Worm (Caenorhabditis elegans) whole organism, L4 larva: ENCODE measurements around the gene M03C11.1.

Experiments used
- D1046.2 ChIP-seq: fragments of 200-800 bp; sonication (Bioruptor generic); IDR thresholded peaks from 2 replicates; pipeline ENCODE4 v1.3.6; 2022; ENCODE audit warnings: missing genetic modification characterization, missing compliant biosample characterization
- F49E8.2 ChIP-seq: sonication (generic microtip); optimal IDR thresholded peaks from 2 replicates; lab custom pipeline; 2016; ENCODE audit warnings: missing compliant biosample characterization, mild to moderate bottlenecking, missing genetic modification characterization, borderline replicate concordance
- T20F7.1 ChIP-seq: fragments of 200-800 bp; sonication (Bioruptor generic); optimal IDR thresholded peaks from 2 replicates; lab custom pipeline; 2018; ENCODE audit warnings: mild to moderate bottlenecking, missing genetic modification characterization, missing compliant biosample characterization
- Y48G9A.11 ChIP-seq: fragments of 200-800 bp; sonication (Bioruptor generic); IDR thresholded peaks from 2 replicates; pipeline ENCODE4 v1.3.6; 2022; ENCODE audit warnings: missing genetic modification reagents, missing genetic modification characterization, missing compliant biosample characterization
- Y5F2A.4 ChIP-seq: fragments of 200-800 bp; sonication (Bioruptor generic); optimal IDR thresholded peaks from 2 replicates; lab custom pipeline; 2018; ENCODE audit warnings: mild to moderate bottlenecking, missing genetic modification characterization, missing compliant biosample characterization
- ZK337.2 ChIP-seq: fragments of 200-800 bp; sonication (Bioruptor generic); IDR thresholded peaks from 2 replicates; pipeline ENCODE4 v1.3.6; 2022; ENCODE audit warnings: missing genetic modification reagents, missing genetic modification characterization, missing compliant biosample characterization
- aha-1 ChIP-seq: fragments of 150-350 bp; peaks from one replicate; lab custom pipeline; 2014; ENCODE audit warnings: missing biosample characterization, missing genetic modification characterization
- attf-4 ChIP-seq: sonication (generic microtip); optimal IDR thresholded peaks from 3 replicates; lab custom pipeline; 2017; ENCODE audit warnings: missing biosample characterization, missing genetic modification characterization
- ceh-28 ChIP-seq: fragments of 150-350 bp; optimal IDR thresholded peaks from 2 replicates; lab custom pipeline; 2014; ENCODE audit warnings: missing biosample characterization, missing genetic modification reagents, missing genetic modification characterization
- ceh-62 ChIP-seq: sonication (generic microtip); optimal IDR thresholded peaks from 2 replicates; lab custom pipeline; 2017; ENCODE audit warnings: missing biosample characterization, missing genetic modification characterization
- daf-16 ChIP-seq, 3 experiments: sonication (generic microtip); optimal IDR thresholded peaks; 2 replicates each; lab custom pipeline; 2016 to 2017; ENCODE audit warnings: missing genetic modification characterization in 3 of 3, missing genetic modification reagents in 3 of 3, mild to moderate bottlenecking in 2 of 3, missing compliant biosample characterization in 2 of 3, missing biosample characterization in 1 of 3, moderate library complexity in 1 of 3
- dmd-6 ChIP-seq: fragments of 200-800 bp; sonication (Bioruptor generic); IDR thresholded peaks from 2 replicates; pipeline ENCODE4 v1.3.6; 2022; ENCODE audit warnings: missing genetic modification reagents, missing genetic modification characterization, missing compliant biosample characterization
- duxl-1 ChIP-seq: sonication (generic microtip); optimal IDR thresholded peaks from 2 replicates; lab custom pipeline; 2016; ENCODE audit warnings: mild to moderate bottlenecking, missing genetic modification characterization, moderate library complexity, missing compliant biosample characterization; ENCODE audit not compliant: poor library complexity
- dve-1 ChIP-seq: sonication (generic microtip); optimal IDR thresholded peaks from 2 replicates; lab custom pipeline; 2017; ENCODE audit warnings: antibody characterized with exemption, mild to moderate bottlenecking, missing genetic modification characterization, missing compliant biosample characterization; ENCODE audit not compliant: insufficient read depth
- fkh-10 ChIP-seq: fragments of 150-350 bp; optimal IDR thresholded peaks from 2 replicates; lab custom pipeline; 2014; ENCODE audit warnings: missing biosample characterization, missing genetic modification reagents, missing genetic modification characterization
- hlh-11 ChIP-seq: fragments of 200-800 bp; sonication (Bioruptor generic); optimal IDR thresholded peaks from 2 replicates; lab custom pipeline; 2018; ENCODE audit warnings: mild to moderate bottlenecking, missing genetic modification characterization, missing compliant biosample characterization
- hlh-30 ChIP-seq: sonication (generic microtip); optimal IDR thresholded peaks from 2 replicates; lab custom pipeline; 2017; ENCODE audit warnings: antibody characterized with exemption, mild to moderate bottlenecking, missing genetic modification characterization, missing compliant biosample characterization; ENCODE audit not compliant: insufficient read depth
- hmg-1.1 ChIP-seq: fragments of 200-800 bp; sonication (Bioruptor generic); IDR thresholded peaks from 2 replicates; pipeline ENCODE4 v1.3.6; 2022; ENCODE audit warnings: missing genetic modification reagents, missing genetic modification characterization, missing compliant biosample characterization
- lsy-2 ChIP-seq, 2 experiments: fragments of 150-350 bp in 1 of 2; sonication (generic microtip) in 1 of 2; optimal IDR thresholded peaks; 2 replicates each; lab custom pipeline; 2014 to 2017; ENCODE audit warnings: missing biosample characterization in 2 of 2, missing genetic modification characterization in 2 of 2
- madf-9 ChIP-seq: fragments of 200-800 bp; sonication (Bioruptor generic); conservative IDR thresholded peaks from 2 replicates; pipeline ENCODE4 v1.3.6; 2022; ENCODE audit warnings: missing genetic modification reagents, missing genetic modification characterization, missing compliant biosample characterization
- mdl-1 ChIP-seq, 2 experiments: fragments of 150-350 bp in 1 of 2; sonication (generic microtip) in 1 of 2; optimal IDR thresholded peaks; 2 replicates each; lab custom pipeline; 2014 to 2017; ENCODE audit warnings: missing biosample characterization in 2 of 2, missing genetic modification characterization in 2 of 2
- mdt-29 ChIP-seq: fragments of 200-800 bp; sonication (Bioruptor generic); IDR thresholded peaks from 2 replicates; pipeline ENCODE4 v1.3.6; 2022; ENCODE audit warnings: missing genetic modification reagents, missing genetic modification characterization, missing compliant biosample characterization
- nhr-102 ChIP-seq: sonication (generic microtip); optimal IDR thresholded peaks from 2 replicates; lab custom pipeline; 2016; ENCODE audit warnings: mild to moderate bottlenecking, missing genetic modification characterization, moderate library complexity, missing compliant biosample characterization
- nhr-11 ChIP-seq: fragments of 150-350 bp; optimal IDR thresholded peaks from 2 replicates; lab custom pipeline; 2014; ENCODE audit warnings: missing biosample characterization, missing genetic modification characterization
- nhr-237 ChIP-seq: sonication (generic microtip); optimal IDR thresholded peaks from 2 replicates; lab custom pipeline; 2017; ENCODE audit warnings: missing biosample characterization, missing genetic modification characterization
- nhr-28 ChIP-seq: fragments of 150-350 bp; optimal IDR thresholded peaks from 2 replicates; lab custom pipeline; 2014; ENCODE audit warnings: missing biosample characterization, missing genetic modification characterization
- nhr-77 ChIP-seq: fragments of 150-350 bp; optimal IDR thresholded peaks from 2 replicates; lab custom pipeline; 2014; ENCODE audit warnings: missing biosample characterization, missing genetic modification characterization
- pqm-1 ChIP-seq: sonication (generic microtip); optimal IDR thresholded peaks from 2 replicates; lab custom pipeline; 2017; ENCODE audit warnings: missing biosample characterization, missing genetic modification characterization
- rbr-2 ChIP-seq: sonication (generic microtip); optimal IDR thresholded peaks from 2 replicates; lab custom pipeline; 2016; ENCODE audit warnings: missing genotype, missing genetic modification characterization, missing compliant biosample characterization
- set-16 ChIP-seq: fragments of 200-800 bp; sonication (Bioruptor generic); IDR thresholded peaks from 2 replicates; pipeline ENCODE4 v1.3.6; 2022; ENCODE audit warnings: missing genetic modification reagents, missing genetic modification characterization, missing compliant biosample characterization
- spr-1 ChIP-seq: sonication (generic microtip); optimal IDR thresholded peaks from 2 replicates; lab custom pipeline; 2016; ENCODE audit warnings: mild to moderate bottlenecking, missing genetic modification characterization, missing compliant biosample characterization
- unc-130 ChIP-seq: sonication (generic microtip); optimal IDR thresholded peaks from 2 replicates; lab custom pipeline; 2016; ENCODE audit warnings: missing genetic modification reagents, missing genetic modification characterization, missing compliant biosample characterization
- unc-62 ChIP-seq, 3 experiments: fragments of 150-350 bp in 1 of 3; sonication (generic microtip); optimal IDR thresholded peaks in 2 of 3; peaks in 1 of 3; 1 replicate in 1 of 3; 2 replicates in 2 of 3; lab custom pipeline; 2014 to 2017; ENCODE audit warnings: missing biosample characterization in 3 of 3, missing genetic modification characterization in 3 of 3, missing genetic modification reagents in 3 of 3, missing genotype in 1 of 3

The M03C11.1 gene

DNA sequence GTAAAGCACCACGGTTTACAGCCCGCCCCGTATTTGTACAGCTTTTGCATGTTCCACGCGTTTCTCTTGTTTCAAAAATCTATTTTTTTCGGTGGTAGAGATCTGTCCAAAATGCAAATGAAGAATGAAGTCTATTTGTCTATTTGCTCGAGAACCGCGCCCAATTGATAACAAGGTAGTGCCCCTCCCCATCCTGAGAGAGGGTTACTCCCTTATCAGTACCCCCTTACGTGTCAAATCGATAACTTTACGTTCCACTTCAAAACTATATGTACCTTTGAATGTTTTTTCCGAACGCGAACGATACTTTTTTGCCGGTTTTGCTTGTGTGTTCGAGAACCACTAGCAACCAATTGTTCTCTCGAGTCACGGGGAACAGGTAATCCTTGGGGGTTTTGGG is 19.8 kb downstream of the M03C11.1 start:
- TF ChIP-seq lsy-2 (tag; optimal IDR thresholded peaks at IDR 0.05; lab: Kevin White, UChicago) (no peak), daf-16 (GFP tag; optimal IDR thresholded peaks at IDR 0.05; lab: Kevin White, UChicago) (no peak), daf-16 (tag; optimal IDR thresholded peaks at IDR 0.05; lab: Kevin White, UChicago) (peak; percentile 54), unc-130 (no peak), pqm-1 (tag; lab: Kevin White, UChicago) (peak; percentile 82), rbr-2 (tag; lab: Kevin White, UChicago) (no peak), hlh-11 (peak; percentile 45), nhr-237 (no peak), dmd-6 (GFP tag; lab: Robert Waterston, UW) (peak; percentile 20; the same call in 1 of the 2 replicates), duxl-1 (tag; lab: Kevin White, UChicago) (no peak), T20F7.1 (GFP tag; lab: Kevin White, UChicago) (no peak), nhr-28 (tag; lab: Kevin White, UChicago) (peak; percentile 44), dve-1 (tag; lab: Kevin White, UChicago) (peak; percentile 46), nhr-102 (tag; lab: Kevin White, UChicago) (no peak)
- TF ChIP-seq, all 104 proteins: peak for 6

ce11 chrIII:10373845-10374244 is 22.0 kb downstream of the M03C11.1 start:
- no peak for TF ChIP-seq D1046.2 (GFP tag; lab: Robert Waterston, UW)
- TF ChIP-seq Y5F2A.4: no peak
- TF ChIP-seq aha-1 (tag; lab: Kevin White, UChicago): peak; percentile 22
- peak in 1 of 2 experiments; percentile 95 for TF ChIP-seq unc-62 (GFP tag; optimal IDR thresholded peaks at IDR 0.05 in 1 of 2; lab: Kevin White, UChicago)
- no peak for TF ChIP-seq unc-62 (tag; optimal IDR thresholded peaks at IDR 0.05; lab: Kevin White, UChicago)

DNA sequence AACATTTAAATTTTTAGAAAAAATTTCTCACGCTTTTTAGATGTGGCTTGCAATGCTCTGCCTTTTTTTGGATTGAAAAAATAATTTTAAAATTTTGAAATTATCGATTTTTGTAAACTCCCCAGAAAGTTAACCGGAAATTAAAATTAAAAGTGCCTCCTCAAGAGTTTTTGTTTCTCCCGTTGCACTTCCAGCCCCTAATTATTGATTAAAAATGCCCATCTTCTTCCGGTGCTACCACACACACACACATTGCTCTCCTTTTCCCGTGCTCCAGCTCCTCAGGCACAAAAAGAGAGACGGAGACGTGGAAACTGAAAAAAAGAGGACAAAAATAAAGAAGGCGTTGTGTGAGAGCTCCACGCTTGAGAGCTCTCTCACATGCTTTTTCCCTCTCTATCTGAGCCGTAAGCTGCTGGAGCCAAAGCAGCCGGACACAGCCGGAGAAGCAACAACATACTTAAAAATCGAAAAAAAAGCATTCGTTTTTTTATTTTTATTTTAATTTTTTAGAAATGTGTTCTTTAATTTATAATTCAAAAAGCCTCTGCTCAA is 28.5 kb downstream of the M03C11.1 start:
- peak in 1 of 2 experiments; percentile 21 for TF ChIP-seq mdl-1 (tag; optimal IDR thresholded peaks at IDR 0.05; lab: Kevin White, UChicago)
- peak; percentile 33 for TF ChIP-seq fkh-10 (GFP tag; lab: Kevin White, UChicago)
- TF ChIP-seq ceh-28 (tag; lab: Kevin White, UChicago): peak; percentile 57
- TF ChIP-seq nhr-77 (tag; lab: Kevin White, UChicago): no peak
- no peak for TF ChIP-seq attf-4 (tag; lab: Kevin White, UChicago)
- TF ChIP-seq hlh-30 (tag; lab: Kevin White, UChicago): peak; percentile 38
- TF ChIP-seq Y48G9A.11 (GFP tag; lab: Robert Waterston, UW): no peak
- TF ChIP-seq F49E8.2 (tag; lab: Kevin White, UChicago): no peak
- TF ChIP-seq rbr-2 (tag; lab: Kevin White, UChicago): peak; percentile 15
- peak; percentile 24; the same call in 1 of the 2 replicates for TF ChIP-seq set-16 (GFP tag; lab: Robert Waterston, UW)
- TF ChIP-seq lsy-2 (tag; optimal IDR thresholded peaks at IDR 0.05; lab: Kevin White, UChicago): peak in 1 of 2 experiments; percentile 10
- TF ChIP-seq hmg-1.1 (GFP tag; lab: Robert Waterston, UW): 0 out of 2 replicates have a peak, but pooled peaks have one; percentile 33
- peak in 1 of 2 experiments; percentile 62 for TF ChIP-seq unc-62 (GFP tag; optimal IDR thresholded peaks at IDR 0.05 in 1 of 2; lab: Kevin White, UChicago)
- no peak for TF ChIP-seq unc-62 (tag; optimal IDR thresholded peaks at IDR 0.05; lab: Kevin White, UChicago)
- no peak for TF ChIP-seq ceh-62 (tag; lab: Kevin White, UChicago)
- no peak for TF ChIP-seq spr-1 (tag; lab: Kevin White, UChicago)
- peak; percentile 78 for TF ChIP-seq aha-1 (tag; lab: Kevin White, UChicago)
- TF ChIP-seq, all 104 proteins: peak for 10

- TF ChIP-seq aha-1 (tag; lab: Kevin White, UChicago): peak; percentile 48
- TF ChIP-seq ZK337.2: no peak
These were observed 31.2 kb downstream of the M03C11.1 start, which contains the start of gene tbc-8 for ce11 chrIII:10364656-10365055. TSS of gene tbc-8 (plus strand) at chrIII:10364956.

ce11 chrIII:10362920-10363319 is 33.0 kb downstream of the M03C11.1 start:
- no peak for TF ChIP-seq mdt-29 (GFP tag; lab: Robert Waterston, UW)
- TF ChIP-seq nhr-11: no peak
- TF ChIP-seq madf-9 (GFP tag; lab: Robert Waterston, UW): no peak
